Fruit fly (Drosophila melanogaster): ENCODE measurements around the gene CG18530.

Gene CG18530

DNA sequence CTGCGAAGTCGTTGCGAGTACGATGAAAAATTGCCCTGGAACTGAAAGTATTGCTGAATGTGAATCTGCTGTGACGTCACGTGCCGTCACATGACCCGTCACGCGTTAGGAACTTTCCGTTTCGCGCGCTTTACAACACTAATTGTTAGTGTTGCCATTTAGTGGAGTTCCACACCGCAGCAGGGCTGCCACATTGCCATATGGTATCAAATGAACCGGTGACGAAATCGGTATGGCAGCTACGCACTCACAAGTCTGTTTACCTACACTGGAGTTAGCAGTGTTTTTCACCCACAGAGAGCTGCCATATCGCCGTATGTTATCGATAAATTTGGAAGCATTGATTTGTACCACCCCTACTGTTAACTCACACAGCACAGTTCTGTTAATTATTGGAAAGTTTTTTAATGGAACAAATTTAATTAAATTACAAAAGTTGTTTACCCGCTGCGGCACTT is 5.4 kb upstream of the CG18530 start, which contains the start of the genes Vha55 and Snx3 (continued):
- TF ChIP-seq CG8281 (tag; optimal IDR thresholded peaks at IDR 0.05) (no peak), sima (GFP tag; optimal IDR thresholded peaks at IDR 0.05) (peak; percentile 36), CG11398 (GFP tag; optimal IDR thresholded peaks at IDR 0.05) (peak; percentile 58), tna (GFP tag; IDR thresholded peaks at IDR 0.05; ENCODE audit: partially characterized antibody) (no peak), CG12104 (GFP tag; optimal IDR thresholded peaks at IDR 0.05) (no peak), CG31365 (tag; optimal IDR thresholded peaks at IDR 0.05) (peak; percentile 52), CG6765 (GFP tag; optimal IDR thresholded peaks at IDR 0.05) (peak; percentile 37), btn (GFP tag; optimal IDR thresholded peaks at IDR 0.05) (no peak), Dfd (GFP tag; optimal IDR thresholded peaks at IDR 0.05) (no peak), pros (GFP tag; optimal IDR thresholded peaks at IDR 0.05) (no peak), esg (GFP tag; conservative IDR thresholded peaks at IDR 0.05) (no peak), dati (GFP tag; IDR thresholded peaks at IDR 0.05) (no peak), Dll (GFP tag; IDR thresholded peaks at IDR 0.05; ENCODE audit: partially characterized antibody) (no peak), HLH4C (GFP tag; IDR thresholded peaks at IDR 0.05; ENCODE audit: partially characterized antibody) (no peak), Rfx (GFP tag; IDR thresholded peaks at IDR 0.05) (no peak), Dad (GFP tag; optimal IDR thresholded peaks at IDR 0.05) (peak; percentile 89), CG42726 (GFP tag; IDR thresholded peaks at IDR 0.05; ENCODE audit: partially characterized antibody) (no peak), CG3407 (GFP tag; optimal IDR thresholded peaks at IDR 0.05) (no peak), CG14860 (GFP tag; IDR thresholded peaks at IDR 0.05; ENCODE audit: partially characterized antibody) (no peak), mld (GFP tag; IDR thresholded peaks at IDR 0.05; ENCODE audit: partially characterized antibody) (no peak), Adf1 (GFP tag; IDR thresholded peaks at IDR 0.05) (no peak), Dek (tag; optimal IDR thresholded peaks at IDR 0.05) (peak; percentile 74), prd (optimal IDR thresholded peaks at IDR 0.05) (no peak), prd (GFP tag; IDR thresholded peaks at IDR 0.05) (no peak), knrl (GFP tag; IDR thresholded peaks at IDR 0.05; ENCODE audit: partially characterized antibody) (no peak), cg (GFP tag; optimal IDR thresholded peaks at IDR 0.05) (no peak), CG14710 (tag; optimal IDR thresholded peaks at IDR 0.05) (peak; percentile 88), fd102C (GFP tag; optimal IDR thresholded peaks at IDR 0.05) (no peak), shn (GFP tag; optimal IDR thresholded peaks at IDR 0.05) (peak; percentile 84), Kr (GFP tag; optimal IDR thresholded peaks at IDR 0.05) (no peak), Hmx (GFP tag; optimal IDR thresholded peaks at IDR 0.05) (no peak), B-H2 (GFP tag; optimal IDR thresholded peaks at IDR 0.05) (peak; percentile 88), CG6791 (GFP tag; IDR thresholded peaks at IDR 0.05; ENCODE audit: partially characterized antibody) (no peak), Aef1 (GFP tag; IDR thresholded peaks at IDR 0.05) (no peak), CG2120 (GFP tag; optimal IDR thresholded peaks at IDR 0.05) (peak; percentile 94), HLH54F (GFP tag; optimal IDR thresholded peaks at IDR 0.05) (peak; percentile 91), Hr3 (GFP tag; optimal IDR thresholded peaks at IDR 0.05) (peak; percentile 69), CG13296 (GFP tag; optimal IDR thresholded peaks at IDR 0.05) (no peak), Scr (GFP tag; IDR thresholded peaks at IDR 0.05; ENCODE audit: partially characterized antibody) (no peak), tll (GFP tag; optimal IDR thresholded peaks at IDR 0.05) (peak in 1 of 2 experiments; percentile 46), Awh (GFP tag; IDR thresholded peaks at IDR 0.05) (no peak), hkb (optimal IDR thresholded peaks at IDR 0.05) (peak; percentile 69), hkb (GFP tag; IDR thresholded peaks at IDR 0.05) (no peak), C15 (GFP tag; IDR thresholded peaks at IDR 0.05) (no peak), H15 (GFP tag; IDR thresholded peaks at IDR 0.05) (no peak), kni (GFP tag; optimal IDR thresholded peaks at IDR 0.05) (no peak), CG11723 (GFP tag; optimal IDR thresholded peaks at IDR 0.05) (no peak), fru (optimal IDR thresholded peaks at IDR 0.05) (no peak), twi (tag; optimal IDR thresholded peaks at IDR 0.05) (peak; percentile 54), HHEX (GFP tag; optimal IDR thresholded peaks at IDR 0.05) (peak; percentile 16), HmgZ (tag; optimal IDR thresholded peaks at IDR 0.05) (peak; percentile 91)

Data from whole organism, embryonic.